Fruit fly (Drosophila melanogaster): ENCODE data around the gene Hmgcl.

Hmgcl gene

dm6 chr2L:6920661-6921359 lies 39.4 kb upstream of the Hmgcl start, which contains the start of gene Hrb27C:
Gene Hrb27C, plus strand, starts transcription at chr2L:6920704.
- 0 out of 2 replicates have a peak, but pooled peaks have one; percentile 7 for TF ChIP-seq Adf1 (GFP tag; IDR thresholded peaks at IDR 0.05)
- TF ChIP-seq Sry-β (GFP tag; optimal IDR thresholded peaks at IDR 0.05): no peak
- TF ChIP-seq unc-4 (GFP tag; IDR thresholded peaks at IDR 0.05; ENCODE audit: partially characterized antibody): no peak
- TF ChIP-seq sd (tag; optimal IDR thresholded peaks at IDR 0.05): peak; percentile 58
- TF ChIP-seq Med (GFP tag): peak; percentile 68
- no peak for TF ChIP-seq B-H1 (GFP tag; IDR thresholded peaks at IDR 0.05)
- peak; percentile 15 for TF ChIP-seq CG8924 (tag; optimal IDR thresholded peaks at IDR 0.05)
- TF ChIP-seq CG10654 (GFP tag; optimal IDR thresholded peaks at IDR 0.05): no peak
- TF ChIP-seq Nf-YC (tag; optimal IDR thresholded peaks at IDR 0.05): peak; percentile 43
- no peak for TF ChIP-seq insv (GFP tag; optimal IDR thresholded peaks at IDR 0.05)
- peak; percentile 57 for TF ChIP-seq sqz (GFP tag; optimal IDR thresholded peaks at IDR 0.05)
- TF ChIP-seq phol (tag; optimal IDR thresholded peaks at IDR 0.05): peak; percentile 12
- TF ChIP-seq CG5180 (GFP tag; optimal IDR thresholded peaks at IDR 0.05): no peak
- TF ChIP-seq NFAT (GFP tag; IDR thresholded peaks at IDR 0.05): no peak; the same call in 1 of the 2 replicates
- no peak for TF ChIP-seq Blimp-1 (GFP tag; optimal IDR thresholded peaks at IDR 0.05)
- TF ChIP-seq vfl (GFP tag; optimal IDR thresholded peaks at IDR 0.05): no peak
- peak; percentile 16 for TF ChIP-seq Nf-YB (GFP tag; optimal IDR thresholded peaks at IDR 0.05)
- no peak for TF ChIP-seq CG11456 (GFP tag; IDR thresholded peaks at IDR 0.05)
- no peak for TF ChIP-seq ara (GFP tag; IDR thresholded peaks at IDR 0.05)
- TF ChIP-seq CG13775 (GFP tag; optimal IDR thresholded peaks at IDR 0.05): no peak
- no peak for TF ChIP-seq Poxn (GFP tag; IDR thresholded peaks at IDR 0.05)
- TF ChIP-seq croc (GFP tag; conservative IDR thresholded peaks at IDR 0.05): no peak
- TF ChIP-seq Pdp1 (GFP tag; optimal IDR thresholded peaks at IDR 0.05): peak in 1 of 2 experiments; percentile 86
- TF ChIP-seq psq (GFP tag; optimal IDR thresholded peaks at IDR 0.05): no peak
- no peak for TF ChIP-seq gsb-n (tag; optimal IDR thresholded peaks at IDR 0.05)
- TF ChIP-seq CG12659 (GFP tag; optimal IDR thresholded peaks at IDR 0.05): no peak
- TF ChIP-seq ERR (GFP tag; optimal IDR thresholded peaks at IDR 0.05): no peak
- no peak for TF ChIP-seq CG7556 (GFP tag; optimal IDR thresholded peaks at IDR 0.05)
- no peak for TF ChIP-seq CG4360 (GFP tag; IDR thresholded peaks at IDR 0.05)
- TF ChIP-seq Bteb2 (GFP tag; optimal IDR thresholded peaks at IDR 0.05): no peak
- TF ChIP-seq tx (GFP tag; optimal IDR thresholded peaks at IDR 0.05): no peak
- no peak for TF ChIP-seq CG17829 (tag; optimal IDR thresholded peaks at IDR 0.05)
- TF ChIP-seq Deaf1 (tag; optimal IDR thresholded peaks at IDR 0.05): peak; percentile 91
- no peak for TF ChIP-seq Hr51 (GFP tag; optimal IDR thresholded peaks at IDR 0.05)
- no peak for TF ChIP-seq CG14050 (GFP tag; IDR thresholded peaks at IDR 0.05)
- TF ChIP-seq CG30020 (tag; optimal IDR thresholded peaks at IDR 0.05): no peak
- TF ChIP-seq dan (GFP tag; IDR thresholded peaks at IDR 0.05): no peak
- no peak for TF ChIP-seq Doc3 (GFP tag; IDR thresholded peaks at IDR 0.05; ENCODE audit: partially characterized antibody)
- TF ChIP-seq CG15479 (GFP tag; optimal IDR thresholded peaks at IDR 0.05): peak; percentile 96
- TF ChIP-seq gcm (GFP tag; optimal IDR thresholded peaks at IDR 0.05): no peak
- peak; percentile 66 for TF ChIP-seq dm (GFP tag; optimal IDR thresholded peaks at IDR 0.05)
- TF ChIP-seq CG14710 (tag; optimal IDR thresholded peaks at IDR 0.05): no peak
- TF ChIP-seq Jarid2 (GFP tag; optimal IDR thresholded peaks at IDR 0.05): no peak
- TF ChIP-seq vnd (GFP tag; IDR thresholded peaks at IDR 0.05; ENCODE audit: partially characterized antibody): no peak
- no peak for TF ChIP-seq pan (optimal IDR thresholded peaks at IDR 0.05)
- no peak for TF ChIP-seq pan (GFP tag; optimal IDR thresholded peaks at IDR 0.05 in 1 of 2, IDR thresholded peaks at IDR 0.05 in 1 of 2)
- no peak for TF ChIP-seq ci (GFP tag; IDR thresholded peaks at IDR 0.05)
- TF ChIP-seq CG16813 (GFP tag; IDR thresholded peaks at IDR 0.05; ENCODE audit: partially characterized antibody): no peak
- TF ChIP-seq pb (GFP tag; optimal IDR thresholded peaks at IDR 0.05): no peak
